Worm (Caenorhabditis elegans) whole organism, early embryonic: ENCODE results near the gene C50H11.13.
"Not testable (repeated sequence)": the region's sequence is repeated elsewhere in the genome, so short reads cannot be mapped to it uniquely, and the experiment has no call there.

ENCODE experiments used
- B0310.2 ChIP-seq: sonication (generic microtip); optimal IDR thresholded peaks from 2 replicates; lab custom pipeline; 2016; ENCODE audit warnings: mild to moderate bottlenecking, missing genetic modification characterization, missing compliant biosample characterization
- F13C5.2 ChIP-seq: sonication (generic microtip); optimal IDR thresholded peaks from 2 replicates; lab custom pipeline; 2017; ENCODE audit warnings: mild to moderate bottlenecking, missing genetic modification characterization, inconsistent platforms, missing compliant biosample characterization
- aly-1 ChIP-seq: sonication (generic microtip); optimal IDR thresholded peaks from 2 replicates; lab custom pipeline; 2016; ENCODE audit warnings: missing genetic modification characterization, missing compliant biosample characterization
- ama-1 ChIP-seq: fragments of 150-350 bp; optimal IDR thresholded peaks from 2 replicates; lab custom pipeline; 2014
- ceh-13 ChIP-seq: fragments of 200-800 bp; sonication (Bioruptor generic); optimal IDR thresholded peaks from 2 replicates; lab custom pipeline; 2018; ENCODE audit warnings: mild to moderate bottlenecking, missing genetic modification characterization, missing compliant biosample characterization
- ceh-36 ChIP-seq: sonication (generic microtip); optimal IDR thresholded peaks from 2 replicates; lab custom pipeline; 2016; ENCODE audit warnings: missing genetic modification characterization, inconsistent platforms, missing compliant biosample characterization
- ets-7 ChIP-seq: sonication (generic microtip); optimal IDR thresholded peaks from 2 replicates; lab custom pipeline; 2016; ENCODE audit warnings: missing genotype, missing genetic modification characterization, missing compliant biosample characterization
- flt-1 ChIP-seq: fragments of 200-800 bp; sonication (Bioruptor generic); IDR thresholded peaks from 2 replicates; pipeline ENCODE4 v1.3.6; 2022; ENCODE audit warnings: missing genetic modification characterization, missing compliant biosample characterization
- hmbx-1 ChIP-seq: sonication (generic microtip); optimal IDR thresholded peaks from 2 replicates; lab custom pipeline; 2016; ENCODE audit warnings: mild to moderate bottlenecking, missing genetic modification characterization, missing compliant biosample characterization
- hmg-4 ChIP-seq: fragments of 200-800 bp; sonication (Bioruptor generic); optimal IDR thresholded peaks from 2 replicates; lab custom pipeline; 2018; ENCODE audit warnings: mild to moderate bottlenecking, missing genetic modification characterization, missing compliant biosample characterization
- hnd-1 ChIP-seq: sonication (generic microtip); optimal IDR thresholded peaks from 2 replicates; lab custom pipeline; 2016; ENCODE audit warnings: missing genetic modification characterization, missing compliant biosample characterization
- pes-1 ChIP-seq: fragments of 200-800 bp; sonication (Bioruptor generic); IDR thresholded peaks from 2 replicates; pipeline ENCODE4 v1.3.6; 2022; ENCODE audit warnings: missing genetic modification reagents, missing genetic modification characterization, missing compliant biosample characterization
- scrt-1 ChIP-seq: fragments of 200-800 bp; sonication (Bioruptor generic); IDR thresholded peaks from 2 replicates; pipeline ENCODE4 v1.3.6; 2022; ENCODE audit warnings: missing genetic modification characterization, missing compliant biosample characterization
- sea-1 ChIP-seq: fragments of 200-800 bp; sonication (Bioruptor generic); conservative IDR thresholded peaks from 2 replicates; pipeline ENCODE4 v1.3.6; 2022; ENCODE audit warnings: missing genetic modification characterization, missing compliant biosample characterization
- tbx-11 ChIP-seq: fragments of 200-800 bp; sonication (Bioruptor generic); IDR thresholded peaks from 2 replicates; pipeline ENCODE4 v1.3.6; 2022; ENCODE audit warnings: missing genetic modification characterization, missing compliant biosample characterization
- tbx-37 ChIP-seq: fragments of 200-800 bp; sonication (Bioruptor generic); conservative IDR thresholded peaks from 2 replicates; pipeline ENCODE4 v1.3.6; 2022; ENCODE audit warnings: missing genetic modification reagents, missing genetic modification characterization, missing compliant biosample characterization
- tra-4 ChIP-seq: sonication (generic microtip); optimal IDR thresholded peaks from 2 replicates; lab custom pipeline; 2017; ENCODE audit warnings: missing genetic modification characterization, missing compliant biosample characterization

The C50H11.13 gene

DNA sequence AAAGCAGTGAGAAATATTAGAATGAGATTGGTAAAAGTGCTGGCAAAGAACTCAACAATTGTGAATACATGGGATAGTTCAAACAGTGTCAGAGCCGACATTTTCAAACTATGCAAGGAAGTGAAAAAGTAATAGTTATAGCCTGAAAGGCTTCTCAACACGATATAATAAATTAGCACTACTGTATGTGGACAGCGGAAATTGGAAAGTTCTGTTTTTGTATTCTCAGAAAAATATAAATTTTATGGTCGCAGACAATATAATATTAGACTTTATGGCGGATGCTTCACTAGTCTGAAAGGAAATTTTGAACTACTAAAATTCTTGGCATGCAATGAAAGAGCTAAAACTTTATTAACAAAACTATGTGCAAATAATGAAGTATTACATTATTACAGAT is 34.4 kb upstream of the C50H11.13 start, which contains the start of gene str-69:
Gene str-69, minus strand, starts transcription at position 101 of the 400 bp plus-strand sequence.
- TF ChIP-seq B0310.2 (tag; lab: Kevin White, UChicago), result no peak
- TF ChIP-seq ets-7 (tag; lab: Kevin White, UChicago), result no peak
- no peak for TF ChIP-seq tbx-37 (GFP tag; lab: Robert Waterston, UW)
- TF ChIP-seq scrt-1 (GFP tag; lab: Robert Waterston, UW), result no peak
- TF ChIP-seq aly-1 (tag; lab: Kevin White, UChicago), result no peak

DNA sequence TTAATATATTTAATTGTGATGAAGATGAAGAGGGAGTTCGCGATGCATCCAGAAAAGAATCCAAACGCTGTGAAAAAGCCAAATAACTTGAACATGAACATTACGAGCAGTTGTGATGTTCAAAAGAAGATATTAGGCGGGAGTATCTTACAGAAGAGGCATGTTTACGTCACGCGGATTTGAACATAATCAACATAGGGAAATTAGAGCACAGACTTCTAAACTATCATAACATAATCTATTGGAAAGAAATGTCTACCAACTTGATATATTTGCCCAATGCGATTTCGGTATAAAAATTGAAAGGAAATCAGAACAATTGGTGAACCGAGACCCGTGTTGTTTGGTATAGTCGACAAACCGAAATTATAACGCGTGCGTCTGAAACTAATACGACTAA is 32.7 kb upstream of the C50H11.13 start, which contains the start of gene str-66:
Gene str-66, minus strand, starts transcription at position 101 of the 400 bp plus-strand sequence.
- TF ChIP-seq ama-1 (lab: Kevin White, UChicago) (no peak), ceh-36 (tag; lab: Kevin White, UChicago) (no peak), tbx-11 (GFP tag; lab: Robert Waterston, UW) (no peak), sea-1 (GFP tag; lab: Robert Waterston, UW) (no peak), ets-7 (tag; lab: Kevin White, UChicago) (no peak), hmbx-1 (tag; lab: Kevin White, UChicago) (no peak), pes-1 (no peak), hmg-4 (GFP tag; lab: Kevin White, UChicago) (no peak), flt-1 (no peak), aly-1 (tag; lab: Kevin White, UChicago) (no peak), B0310.2 (tag; lab: Kevin White, UChicago) (no peak)

DNA sequence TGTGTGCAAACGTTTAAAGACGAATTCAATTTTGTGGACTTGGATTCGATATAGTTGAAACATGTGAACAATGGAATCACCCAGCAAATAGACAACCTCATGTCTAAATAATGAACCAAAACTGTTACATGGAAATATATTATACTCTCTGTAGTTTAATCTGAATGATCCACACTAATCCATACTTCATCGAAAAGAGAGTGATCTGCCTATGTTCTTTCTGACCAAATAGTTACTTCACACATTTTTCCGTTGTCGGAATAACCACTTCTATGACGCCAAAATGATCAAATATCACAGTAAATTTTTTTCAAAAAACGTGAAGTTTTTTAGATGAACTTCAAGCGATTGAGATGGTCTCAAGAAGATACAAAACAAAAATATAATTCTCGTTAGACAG is 30.6 kb upstream of the C50H11.13 start, which contains the start of gene Y73C8C.4:
Gene Y73C8C.4, minus strand, starts transcription at position 101 of the 400 bp plus-strand sequence.
- TF ChIP-seq B0310.2 (tag; lab: Kevin White, UChicago); hnd-1; aly-1 (tag; lab: Kevin White, UChicago): not testable (repeated sequence)

DNA sequence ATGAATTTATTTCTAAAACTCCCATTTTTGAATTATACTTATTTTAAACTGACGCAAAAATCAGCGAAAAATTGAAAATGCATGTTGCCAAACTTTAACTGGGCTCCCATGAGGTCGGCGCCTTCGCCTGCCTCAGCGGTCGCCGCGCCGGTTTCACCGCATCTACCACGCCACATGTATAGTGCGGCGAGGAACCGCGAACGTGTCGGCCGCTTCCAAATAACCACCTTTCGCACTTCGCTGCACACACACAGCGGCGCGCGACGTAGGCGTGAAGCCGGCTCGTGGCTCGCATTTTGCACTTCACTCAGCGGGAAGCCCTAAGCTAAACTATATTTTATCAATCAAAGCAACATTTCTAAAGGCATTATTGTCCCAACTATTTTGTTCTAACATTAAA is 29.1 kb upstream of the C50H11.13 start:
- TF ChIP-seq tbx-37 (GFP tag; lab: Robert Waterston, UW), result no peak
- TF ChIP-seq hnd-1, result no peak
- no peak for TF ChIP-seq hmg-4 (GFP tag; lab: Kevin White, UChicago)
- TF ChIP-seq aly-1 (tag; lab: Kevin White, UChicago), result no peak
- no peak for TF ChIP-seq hmbx-1 (tag; lab: Kevin White, UChicago)
- TF ChIP-seq F13C5.2, result no peak
- no peak for TF ChIP-seq scrt-1 (GFP tag; lab: Robert Waterston, UW)
- TF ChIP-seq ama-1 (lab: Kevin White, UChicago), result no peak
- TF ChIP-seq pes-1, result no peak

DNA sequence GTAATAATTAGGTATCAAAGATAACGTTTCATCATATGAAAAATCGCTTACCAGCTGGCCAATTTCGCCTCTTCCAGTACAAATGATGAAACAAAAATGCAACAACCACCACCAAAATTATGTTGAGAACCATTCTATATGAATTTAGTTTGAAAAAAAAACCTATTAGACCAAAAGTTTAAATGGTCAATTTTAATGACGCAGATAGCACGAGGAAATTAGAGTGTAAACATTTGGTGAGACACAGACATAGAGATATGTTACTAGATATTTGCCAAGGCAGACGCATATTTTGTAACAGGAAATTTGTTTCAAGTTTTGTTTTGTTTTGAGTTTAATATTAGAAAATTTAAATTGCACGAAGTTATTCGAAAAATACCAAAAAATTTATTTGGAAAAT is 22.9 kb upstream of the C50H11.13 start, which contains the start of gene cyp-33C9:
Gene cyp-33C9, minus strand, starts transcription at position 211 of the 400 bp plus-strand sequence.
- TF ChIP-seq B0310.2 (tag; lab: Kevin White, UChicago), result no peak
- no peak for TF ChIP-seq tbx-11 (GFP tag; lab: Robert Waterston, UW)
- TF ChIP-seq flt-1, result no peak
- no peak for TF ChIP-seq tra-4 (tag; lab: Kevin White, UChicago)
- TF ChIP-seq sea-1 (GFP tag; lab: Robert Waterston, UW), result no peak
- no peak for TF ChIP-seq ets-7 (tag; lab: Kevin White, UChicago)
- no peak for TF ChIP-seq pes-1
- no peak for TF ChIP-seq ceh-13
- no peak for TF ChIP-seq ama-1 (lab: Kevin White, UChicago)
- no peak for TF ChIP-seq tbx-37 (GFP tag; lab: Robert Waterston, UW)
- TF ChIP-seq scrt-1 (GFP tag; lab: Robert Waterston, UW), result no peak
- no peak for TF ChIP-seq F13C5.2
- TF ChIP-seq hmbx-1 (tag; lab: Kevin White, UChicago), result no peak
- TF ChIP-seq hnd-1, result no peak
- no peak for TF ChIP-seq ceh-36 (tag; lab: Kevin White, UChicago)
- TF ChIP-seq hmg-4 (GFP tag; lab: Kevin White, UChicago), result no peak
- TF ChIP-seq aly-1 (tag; lab: Kevin White, UChicago), result no peak

DNA sequence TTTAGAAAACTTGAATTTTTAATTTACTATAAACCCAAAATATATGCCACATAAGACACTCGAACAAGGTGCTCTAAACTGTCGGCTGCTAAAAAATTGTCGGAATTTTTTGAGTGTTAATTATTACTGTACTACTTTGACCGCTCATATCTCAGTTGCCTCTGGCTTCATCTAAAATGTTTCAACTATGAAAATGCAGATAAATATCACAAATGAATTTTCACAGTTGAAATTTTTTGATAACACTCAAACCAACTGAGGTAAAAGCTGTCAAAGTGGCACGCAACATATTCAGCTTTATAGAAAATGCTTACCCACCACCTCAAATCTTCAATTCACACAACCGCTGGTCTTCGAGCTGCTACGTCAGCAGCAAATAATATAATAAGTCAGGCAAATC is 17.3 kb upstream of the C50H11.13 start, which contains the start of gene acs-21:
Gene acs-21, plus strand, starts transcription at position 301 of the 400 bp plus-strand sequence.
- no peak for TF ChIP-seq ama-1 (lab: Kevin White, UChicago)
- TF ChIP-seq ets-7 (tag; lab: Kevin White, UChicago), result no peak
- no peak for TF ChIP-seq B0310.2 (tag; lab: Kevin White, UChicago)
- no peak for TF ChIP-seq tra-4 (tag; lab: Kevin White, UChicago)
- TF ChIP-seq hmbx-1 (tag; lab: Kevin White, UChicago), result no peak
- TF ChIP-seq tbx-37 (GFP tag; lab: Robert Waterston, UW), result no peak
- TF ChIP-seq pes-1, result no peak
- TF ChIP-seq sea-1 (GFP tag; lab: Robert Waterston, UW), result no peak
- TF ChIP-seq ceh-36 (tag; lab: Kevin White, UChicago), result no peak

DNA sequence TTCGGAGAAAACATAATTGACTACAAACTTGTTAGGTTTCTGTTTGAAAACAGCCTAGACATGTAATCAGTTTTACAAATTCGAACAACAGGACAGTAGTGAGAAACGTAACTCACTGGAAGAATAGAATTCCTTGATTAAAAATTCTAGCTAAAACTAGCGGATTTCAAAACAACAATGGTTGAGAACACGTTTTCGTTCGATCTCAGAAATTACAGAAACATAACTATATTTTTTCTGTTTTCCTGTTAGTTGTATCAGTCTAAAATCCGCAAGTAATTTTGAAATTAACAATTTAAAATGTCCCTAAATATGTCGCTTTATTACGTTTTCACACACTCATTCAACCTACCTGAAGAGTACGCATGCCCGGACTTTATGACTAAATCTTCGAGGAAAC is 14.8 kb upstream of the C50H11.13 start, which contains the start of gene srt-8:
Gene srt-8, plus strand, starts transcription at position 301 of the 400 bp plus-strand sequence.
- TF ChIP-seq ama-1 (lab: Kevin White, UChicago) (no peak), flt-1 (no peak), F13C5.2 (no peak), tbx-37 (GFP tag; lab: Robert Waterston, UW) (no peak), ceh-13 (no peak), ets-7 (tag; lab: Kevin White, UChicago) (no peak), pes-1 (no peak), tra-4 (tag; lab: Kevin White, UChicago) (no peak), ceh-36 (tag; lab: Kevin White, UChicago) (no peak), hmbx-1 (tag; lab: Kevin White, UChicago) (no peak), hmg-4 (GFP tag; lab: Kevin White, UChicago) (no peak), sea-1 (GFP tag; lab: Robert Waterston, UW) (no peak), B0310.2 (tag; lab: Kevin White, UChicago) (no peak), hnd-1 (no peak), aly-1 (tag; lab: Kevin White, UChicago) (no peak)
